Worm (Caenorhabditis elegans) whole organism, mixed stage, embryonic: Measurements from ENCODE around the gene Y59A8B.19.
"Not testable (repeated sequence)": the region's sequence is repeated elsewhere in the genome, so short reads cannot be mapped to it uniquely, and the experiment has no call there.

Source experiments
- M03D4.4 ChIP-seq: sonication (generic microtip); optimal IDR thresholded peaks from 2 replicates; lab custom pipeline; 2017; ENCODE audit warnings: mild to moderate bottlenecking, missing genetic modification characterization, missing compliant biosample characterization
- blmp-1 ChIP-seq: fragments of 150-350 bp; optimal IDR thresholded peaks from 2 replicates; lab custom pipeline; 2014; ENCODE audit warnings: missing biosample characterization, missing genetic modification characterization
- ceh-39 ChIP-seq: fragments of 150-350 bp; optimal IDR thresholded peaks from 2 replicates; lab custom pipeline; 2014; ENCODE audit warnings: missing biosample characterization, missing genetic modification characterization
- ceh-43 ChIP-seq: fragments of 200-800 bp; sonication (Bioruptor generic); optimal IDR thresholded peaks from 2 replicates; lab custom pipeline; 2018; ENCODE audit warnings: mild to moderate bottlenecking, missing genetic modification characterization, moderate library complexity, missing compliant biosample characterization
- ceh-83 ChIP-seq: fragments of 200-800 bp; sonication (Bioruptor generic); optimal IDR thresholded peaks from 2 replicates; lab custom pipeline; 2018; ENCODE audit warnings: mild to moderate bottlenecking, missing genetic modification characterization, missing compliant biosample characterization
- ces-1 ChIP-seq: fragments of 150-350 bp; optimal IDR thresholded peaks from 2 replicates; lab custom pipeline; 2014; ENCODE audit warnings: missing biosample characterization, missing genetic modification reagents, missing genetic modification characterization
- cnd-1 ChIP-seq: fragments of 200-800 bp; sonication (Bioruptor generic); optimal IDR thresholded peaks from 2 replicates; lab custom pipeline; 2018; ENCODE audit warnings: mild to moderate bottlenecking, missing genetic modification characterization, missing compliant biosample characterization
- elt-1 ChIP-seq: sonication (generic microtip); optimal IDR thresholded peaks from 2 replicates; lab custom pipeline; 2017; ENCODE audit warnings: missing genetic modification characterization, mild to moderate bottlenecking, missing compliant biosample characterization, antibody characterized with exemption, moderate library complexity, borderline replicate concordance; ENCODE audit not compliant: insufficient read depth
- elt-3 ChIP-seq: fragments of 150-350 bp; optimal IDR thresholded peaks from 2 replicates; lab custom pipeline; 2014; ENCODE audit warnings: missing biosample characterization, missing genetic modification characterization
- flh-1 ChIP-seq: fragments of 200-800 bp; sonication (Bioruptor generic); optimal IDR thresholded peaks from 2 replicates; lab custom pipeline; 2018; ENCODE audit warnings: mild to moderate bottlenecking, missing genetic modification characterization, moderate library complexity, missing compliant biosample characterization
- ham-2 ChIP-seq: fragments of 200-800 bp; sonication (Bioruptor generic); optimal IDR thresholded peaks from 2 replicates; lab custom pipeline; 2018; ENCODE audit warnings: mild to moderate bottlenecking, missing genetic modification characterization, missing compliant biosample characterization
- hlh-1 ChIP-seq: fragments of 150-350 bp; optimal IDR thresholded peaks from 2 replicates; lab custom pipeline; 2014; ENCODE audit warnings: missing biosample characterization, missing genetic modification reagents, missing genetic modification characterization
- lin-13 ChIP-seq: fragments of 150-350 bp; optimal IDR thresholded peaks from 2 replicates; lab custom pipeline; 2014; ENCODE audit warnings: missing biosample characterization, missing genetic modification characterization
- lin-32 ChIP-seq: fragments of 200-800 bp; sonication (Bioruptor generic); optimal IDR thresholded peaks from 2 replicates; lab custom pipeline; 2018; ENCODE audit warnings: mild to moderate bottlenecking, missing genetic modification characterization, missing compliant biosample characterization
- mab-5 ChIP-seq: fragments of 150-350 bp; optimal IDR thresholded peaks from 2 replicates; lab custom pipeline; 2014; ENCODE audit warnings: missing biosample characterization, missing genetic modification characterization
- mls-2 ChIP-seq: sonication (generic microtip); optimal IDR thresholded peaks from 2 replicates; lab custom pipeline; 2016; ENCODE audit warnings: mild to moderate bottlenecking, missing genetic modification characterization, moderate library complexity, missing compliant biosample characterization
- nhr-12 ChIP-seq: fragments of 150-350 bp; optimal IDR thresholded peaks from 2 replicates; lab custom pipeline; 2014; ENCODE audit warnings: missing biosample characterization, missing genetic modification characterization
- nhr-2 ChIP-seq: fragments of 150-350 bp; optimal IDR thresholded peaks from 2 replicates; lab custom pipeline; 2014; ENCODE audit warnings: missing biosample characterization, missing genetic modification characterization
- nhr-237 ChIP-seq: fragments of 150-350 bp; optimal IDR thresholded peaks from 2 replicates; lab custom pipeline; 2014; ENCODE audit warnings: missing biosample characterization, missing genetic modification characterization
- nhr-28 ChIP-seq: fragments of 150-350 bp; optimal IDR thresholded peaks from 2 replicates; lab custom pipeline; 2014; ENCODE audit warnings: missing biosample characterization, missing genetic modification characterization
- nhr-76 ChIP-seq: sonication (generic microtip); optimal IDR thresholded peaks from 2 replicates; lab custom pipeline; 2017; ENCODE audit warnings: missing biosample characterization, missing genetic modification characterization
- pha-4 ChIP-seq: fragments of 150-350 bp; optimal IDR thresholded peaks from 2 replicates; lab custom pipeline; 2018; ENCODE audit warnings: missing biosample characterization, missing genetic modification reagents, missing genetic modification characterization
- sem-2 ChIP-seq: fragments of 200-800 bp; sonication (Bioruptor generic); optimal IDR thresholded peaks from 2 replicates; lab custom pipeline; 2018; ENCODE audit warnings: mild to moderate bottlenecking, missing genetic modification characterization, missing compliant biosample characterization
- snpc-4 ChIP-seq: fragments of 150-350 bp; optimal IDR thresholded peaks from 2 replicates; lab custom pipeline; 2014; ENCODE audit warnings: missing biosample characterization, missing genetic modification characterization
- sptf-1 ChIP-seq: sonication (generic microtip); optimal IDR thresholded peaks from 2 replicates; lab custom pipeline; 2017; ENCODE audit warnings: mild to moderate bottlenecking, missing genetic modification characterization, moderate library complexity, missing compliant biosample characterization
- tbx-8 ChIP-seq: fragments of 200-800 bp; sonication (Bioruptor generic); optimal IDR thresholded peaks from 2 replicates; lab custom pipeline; 2018; ENCODE audit warnings: mild to moderate bottlenecking, missing genetic modification characterization, moderate library complexity, missing compliant biosample characterization
- unc-120 ChIP-seq: sonication (generic microtip); optimal IDR thresholded peaks from 2 replicates; lab custom pipeline; 2017; ENCODE audit warnings: missing genetic modification characterization, missing compliant biosample characterization; ENCODE audit not compliant: poor library complexity, severe bottlenecking
- unc-39 ChIP-seq: fragments of 150-350 bp; optimal IDR thresholded peaks from 2 replicates; lab custom pipeline; 2014; ENCODE audit warnings: missing biosample characterization, missing genetic modification characterization
- unc-62 ChIP-seq: fragments of 150-350 bp; optimal IDR thresholded peaks from 2 replicates; lab custom pipeline; 2014; ENCODE audit warnings: missing biosample characterization, missing genetic modification reagents, missing genetic modification characterization
- zip-8 ChIP-seq: fragments of 150-350 bp; optimal IDR thresholded peaks from 2 replicates; lab custom pipeline; 2014; ENCODE audit warnings: missing biosample characterization, missing genetic modification characterization
- ztf-11 ChIP-seq: fragments of 150-350 bp; optimal IDR thresholded peaks from 2 replicates; lab custom pipeline; 2014; ENCODE audit warnings: missing biosample characterization, missing genetic modification characterization

Gene Y59A8B.19

ce11 chrV:18017226-18017625 is 10.2 kb downstream of the Y59A8B.19 start, which contains the start of gene srh-134:
TSS of gene srh-134 (minus strand) at chrV:18017326.
- TF ChIP-seq nhr-12 (tag; lab: Kevin White, UChicago) (no peak), ceh-43 (GFP tag; lab: Kevin White, UChicago) (no peak), flh-1 (GFP tag; lab: Kevin White, UChicago) (no peak), snpc-4 (no peak), nhr-76 (tag; lab: Kevin White, UChicago) (no peak), ceh-39 (tag; lab: Kevin White, UChicago) (no peak), nhr-28 (tag; lab: Kevin White, UChicago) (no peak), unc-120 (tag; lab: Kevin White, UChicago) (no peak), nhr-2 (tag; lab: Kevin White, UChicago) (no peak), pha-4 (no peak), sptf-1 (no peak), mab-5 (no peak), ztf-11 (tag; lab: Kevin White, UChicago) (no peak), tbx-8 (GFP tag; lab: Kevin White, UChicago) (no peak), blmp-1 (tag; lab: Kevin White, UChicago) (no peak), lin-13 (no peak), unc-39 (no peak), sem-2 (GFP tag; lab: Kevin White, UChicago) (no peak), cnd-1 (no peak), mls-2 (tag; lab: Kevin White, UChicago) (no peak)

DNA sequence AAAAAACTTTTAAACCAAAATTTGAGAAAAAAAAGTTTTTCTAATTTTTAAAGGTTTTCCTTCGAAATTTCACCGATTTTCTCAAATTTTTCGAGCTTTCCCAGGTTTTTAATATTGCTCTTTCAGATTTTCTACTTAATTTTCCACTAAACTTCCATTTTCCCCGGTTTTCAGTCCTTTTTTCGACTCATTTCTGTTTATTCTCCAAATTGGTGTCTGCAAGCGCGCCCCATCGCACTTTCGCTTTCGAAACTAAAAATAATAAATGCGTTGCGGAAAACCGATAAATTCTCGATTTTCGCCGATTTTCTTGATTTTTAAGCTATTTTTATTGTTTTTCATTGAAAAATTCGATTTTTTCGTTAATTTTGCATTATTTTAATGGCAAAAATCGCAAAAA is 14.4 kb downstream of the Y59A8B.19 start:
- no peak for TF ChIP-seq lin-32 (GFP tag; lab: Kevin White, UChicago)
- TF ChIP-seq snpc-4: no peak
- no peak for TF ChIP-seq nhr-12 (tag; lab: Kevin White, UChicago)
- no peak for TF ChIP-seq mab-5
- TF ChIP-seq ceh-43 (GFP tag; lab: Kevin White, UChicago): no peak
- TF ChIP-seq M03D4.4 (tag; lab: Kevin White, UChicago): no peak
- no peak for TF ChIP-seq sem-2 (GFP tag; lab: Kevin White, UChicago)
- TF ChIP-seq ceh-39 (tag; lab: Kevin White, UChicago): peak; percentile 35
- TF ChIP-seq ces-1: peak; percentile 20
- peak; percentile 60 for TF ChIP-seq blmp-1 (tag; lab: Kevin White, UChicago)
- no peak for TF ChIP-seq unc-120 (tag; lab: Kevin White, UChicago)
- no peak for TF ChIP-seq elt-1 (tag; lab: Kevin White, UChicago)
- TF ChIP-seq unc-62 (GFP tag; lab: Kevin White, UChicago): no peak
- TF ChIP-seq ceh-83 (GFP tag; lab: Kevin White, UChicago): no peak

- TF ChIP-seq unc-120 (tag; lab: Kevin White, UChicago) (no peak), mab-5 (no peak), M03D4.4 (tag; lab: Kevin White, UChicago) (no peak), hlh-1 (tag; lab: Kevin White, UChicago) (peak; percentile 4), mls-2 (tag; lab: Kevin White, UChicago) (no peak)
These were observed 15.1 kb downstream of the Y59A8B.19 start, which contains the start of gene prp-6 for ce11 chrV:18022179-18022578. TSS of gene prp-6 (plus strand) at chrV:18022479.

DNA sequence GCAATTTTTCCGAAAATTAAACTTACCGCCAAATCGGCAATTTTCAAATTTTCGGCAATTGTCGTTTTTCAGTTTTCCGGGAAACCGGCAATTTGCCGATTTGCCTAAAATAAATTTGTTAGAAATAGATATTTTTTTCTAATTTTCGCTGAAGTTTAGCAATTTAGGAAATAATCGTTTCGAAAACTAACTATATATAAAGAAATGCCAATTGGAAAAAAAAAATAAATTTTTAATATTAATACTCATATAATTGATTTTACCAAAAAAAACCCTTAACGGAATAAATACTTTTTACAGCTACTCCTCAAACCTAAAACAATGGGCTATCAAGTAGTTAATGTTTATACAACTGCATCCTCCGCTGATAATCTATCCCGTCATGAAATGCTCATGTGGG is 36.2 kb downstream of the Y59A8B.19 start, which contains the start of gene ebp-1:
Gene ebp-1, plus strand, starts transcription at position 301 of the 400 bp plus-strand sequence.
- TF ChIP-seq nhr-237: no peak
- TF ChIP-seq ces-1: no peak
- no peak for TF ChIP-seq cnd-1
- no peak for TF ChIP-seq elt-3 (tag; lab: Kevin White, UChicago)
- TF ChIP-seq pha-4: no peak
- TF ChIP-seq tbx-8 (GFP tag; lab: Kevin White, UChicago): no peak
- TF ChIP-seq zip-8 (tag; lab: Kevin White, UChicago): no peak
- TF ChIP-seq elt-1 (tag; lab: Kevin White, UChicago): no peak
- no peak for TF ChIP-seq unc-39

DNA sequence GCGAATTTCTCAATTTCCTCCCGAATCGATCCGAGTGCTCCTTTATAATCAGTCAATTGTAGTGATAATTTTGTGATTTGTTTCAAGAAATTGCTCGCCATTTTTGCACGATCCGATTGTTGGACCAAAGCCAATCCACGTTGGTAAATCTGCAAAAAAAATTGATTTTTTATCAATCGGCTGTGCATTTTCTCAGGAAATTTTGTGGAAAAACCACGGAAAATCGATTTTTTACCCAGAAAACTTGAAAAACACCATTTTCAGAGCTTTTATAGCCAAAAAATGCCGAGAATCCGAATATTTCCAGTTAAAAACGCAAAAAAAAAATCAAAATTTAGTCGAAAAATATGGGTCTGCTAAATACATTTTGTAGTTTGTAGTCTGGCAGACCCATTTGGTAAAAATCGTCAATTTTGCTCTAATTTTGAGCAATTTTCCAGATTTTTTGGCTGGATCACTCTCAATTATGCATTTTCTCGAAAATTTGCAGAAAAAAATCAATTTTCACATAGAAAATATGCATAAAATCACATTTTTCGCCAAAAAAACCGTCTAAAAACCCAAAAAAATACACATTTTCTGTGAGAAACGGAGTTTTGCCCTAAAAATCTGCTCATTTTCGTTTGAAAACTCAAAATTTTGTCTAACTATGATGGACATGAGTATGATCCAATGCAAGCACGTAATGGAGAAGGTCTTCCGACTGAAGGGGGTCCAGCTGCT is 48.4 kb downstream of the Y59A8B.19 start, which contains the start of the genes Y59A8B.25 and ebp-3:
Gene Y59A8B.25, minus strand, starts transcription at position 101 of the 723 bp plus-strand sequence.
Gene ebp-3, plus strand, starts transcription at position 673 of the 723 bp plus-strand sequence.
- not testable (repeated sequence) for TF ChIP-seq cnd-1; ham-2; ceh-43 (GFP tag; lab: Kevin White, UChicago)
- TF ChIP-seq, all 35 proteins: peak for 0; not testable (repeated sequence) for 35
